Worm (Caenorhabditis elegans) whole organism, young adult: ENCODE data around the gene H29C22.1.

ENCODE experiments used
- B0019.2 ChIP-seq: fragments of 200-800 bp; sonication (Bioruptor generic); conservative IDR thresholded peaks from 2 replicates; pipeline ENCODE4 v1.3.6; 2022; ENCODE audit warnings: missing genetic modification reagents, missing genetic modification characterization, missing compliant biosample characterization
- D2030.7 ChIP-seq: fragments of 200-800 bp; sonication (Bioruptor generic); IDR thresholded peaks from 2 replicates; pipeline ENCODE4 v1.3.6; 2022; ENCODE audit warnings: missing genetic modification reagents, missing genetic modification characterization, missing compliant biosample characterization
- F10E7.11 ChIP-seq: sonication (generic microtip); optimal IDR thresholded peaks from 2 replicates; lab custom pipeline; 2017; ENCODE audit warnings: mild to moderate bottlenecking, missing genetic modification characterization, moderate library complexity, missing compliant biosample characterization
- F33H1.4 ChIP-seq: fragments of 200-800 bp; sonication (Bioruptor generic); IDR thresholded peaks from 2 replicates; pipeline ENCODE4 v1.3.6; 2022; ENCODE audit warnings: missing genetic modification reagents, missing genetic modification characterization, missing compliant biosample characterization
- F57A8.1 ChIP-seq: fragments of 200-800 bp; sonication (Bioruptor generic); optimal IDR thresholded peaks from 2 replicates; lab custom pipeline; 2018; ENCODE audit warnings: mild to moderate bottlenecking, missing genetic modification characterization, moderate library complexity, missing compliant biosample characterization
- F57C9.4 ChIP-seq: sonication (generic microtip); optimal IDR thresholded peaks from 2 replicates; lab custom pipeline; 2017; ENCODE audit warnings: mild to moderate bottlenecking, missing genetic modification characterization, missing compliant biosample characterization
- K11D2.4 ChIP-seq: fragments of 200-800 bp; sonication (Bioruptor generic); IDR thresholded peaks from 2 replicates; pipeline ENCODE4 v1.3.6; 2022; ENCODE audit warnings: missing genetic modification reagents, missing genetic modification characterization, missing compliant biosample characterization
- Y53F4B.3 ChIP-seq: fragments of 200-800 bp; sonication (Bioruptor generic); IDR thresholded peaks from 2 replicates; pipeline ENCODE4 v1.3.6; 2022; ENCODE audit warnings: missing genetic modification reagents, missing genetic modification characterization, missing compliant biosample characterization
- Y56A3A.18 ChIP-seq: fragments of 200-800 bp; sonication (Bioruptor generic); IDR thresholded peaks from 2 replicates; pipeline ENCODE4 v1.3.6; 2022; ENCODE audit warnings: missing genetic modification reagents, missing genetic modification characterization, missing compliant biosample characterization
- Y67H2A.10 ChIP-seq: fragments of 200-800 bp; sonication (Bioruptor generic); conservative IDR thresholded peaks from 2 replicates; pipeline ENCODE4 v1.3.6; 2022; ENCODE audit warnings: missing genetic modification reagents, missing genetic modification characterization, missing compliant biosample characterization
- ZK185.1 ChIP-seq: sonication (generic microtip); optimal IDR thresholded peaks from 2 replicates; lab custom pipeline; 2016; ENCODE audit warnings: mild to moderate bottlenecking, missing genetic modification characterization, missing compliant biosample characterization; ENCODE audit not compliant: poor library complexity, severe bottlenecking
- ama-1 ChIP-seq, 3 experiments: fragments of 150-350 bp in 1 of 3; sonication (generic microtip) in 2 of 3; optimal IDR thresholded peaks; 2 replicates each; lab custom pipeline; 2014 to 2018; ENCODE audit warnings: missing biosample characterization in 2 of 3, missing genetic modification characterization in 2 of 3, missing genetic modification reagents in 2 of 3
- dpl-1 ChIP-seq: fragments of 150-350 bp; optimal IDR thresholded peaks from 2 replicates; lab custom pipeline; 2014; ENCODE audit warnings: missing biosample characterization, missing genetic modification reagents, missing genetic modification characterization
- egrh-3 ChIP-seq: fragments of 200-800 bp; sonication (Bioruptor generic); IDR thresholded peaks from 2 replicates; pipeline ENCODE4 v1.3.6; 2022; ENCODE audit warnings: missing genetic modification reagents, missing genetic modification characterization, missing compliant biosample characterization
- ekl-4 ChIP-seq: fragments of 200-800 bp; sonication (Bioruptor generic); IDR thresholded peaks from 2 replicates; pipeline ENCODE4 v1.3.6; 2022; ENCODE audit warnings: missing genetic modification reagents, missing genetic modification characterization, missing compliant biosample characterization
- ets-4 ChIP-seq: fragments of 200-800 bp; sonication (Bioruptor generic); optimal IDR thresholded peaks from 2 replicates; lab custom pipeline; 2018; ENCODE audit warnings: mild to moderate bottlenecking, missing genetic modification characterization, missing compliant biosample characterization
- hmg-1.2 ChIP-seq: fragments of 200-800 bp; sonication (Bioruptor generic); IDR thresholded peaks from 2 replicates; pipeline ENCODE4 v1.3.6; 2022; ENCODE audit warnings: missing genetic modification reagents, missing genetic modification characterization, missing compliant biosample characterization
- hrde-1 ChIP-seq: sonication (generic microtip); optimal IDR thresholded peaks from 2 replicates; lab custom pipeline; 2016; ENCODE audit warnings: missing genetic modification characterization, mild to moderate bottlenecking, missing compliant biosample characterization, moderate library complexity, missing genotype, missing genetic modification reagents, borderline replicate concordance
- hsf-1 ChIP-seq: fragments of 200-800 bp; sonication (Bioruptor generic); IDR thresholded peaks from 2 replicates; pipeline ENCODE4 v1.3.6; 2022; ENCODE audit warnings: missing genetic modification reagents, missing genetic modification characterization, missing compliant biosample characterization
- let-526 ChIP-seq: fragments of 200-800 bp; sonication (Bioruptor generic); IDR thresholded peaks from 2 replicates; pipeline ENCODE4 v1.3.6; 2022; ENCODE audit warnings: missing genetic modification reagents, missing genetic modification characterization, missing compliant biosample characterization
- let-607 ChIP-seq, 2 experiments: fragments of 200-800 bp in 1 of 2; sonication (Bioruptor generic) in 1 of 2; sonication (generic microtip) in 1 of 2; optimal IDR thresholded peaks; 2 replicates each; lab custom pipeline; 2016 to 2018; ENCODE audit warnings: mild to moderate bottlenecking in 2 of 2, missing compliant biosample characterization in 2 of 2, missing genetic modification characterization in 2 of 2, moderate library complexity in 2 of 2, missing genotype in 1 of 2
- lin-54 ChIP-seq: fragments of 200-800 bp; sonication (Bioruptor generic); optimal IDR thresholded peaks from 2 replicates; lab custom pipeline; 2018; ENCODE audit warnings: mild to moderate bottlenecking, missing genetic modification characterization, missing compliant biosample characterization
- lir-1 ChIP-seq: fragments of 200-800 bp; sonication (Bioruptor generic); conservative IDR thresholded peaks from 2 replicates; pipeline ENCODE4 v1.3.6; 2022; ENCODE audit warnings: missing genetic modification reagents, missing genetic modification characterization, missing compliant biosample characterization
- lsl-1 ChIP-seq: fragments of 200-800 bp; sonication (Bioruptor generic); optimal IDR thresholded peaks from 2 replicates; lab custom pipeline; 2018; ENCODE audit warnings: mild to moderate bottlenecking, missing genetic modification characterization, moderate library complexity, missing compliant biosample characterization
- lsy-27 ChIP-seq: sonication (generic microtip); optimal IDR thresholded peaks from 2 replicates; lab custom pipeline; 2017; ENCODE audit warnings: missing genetic modification characterization, mild to moderate bottlenecking, missing compliant biosample characterization, antibody characterized with exemption, missing genotype, borderline replicate concordance; ENCODE audit not compliant: insufficient read depth
- madf-10 ChIP-seq: sonication (generic microtip); optimal IDR thresholded peaks from 2 replicates; lab custom pipeline; 2016; ENCODE audit warnings: mild to moderate bottlenecking, missing genetic modification characterization, missing compliant biosample characterization
- madf-6 ChIP-seq: fragments of 200-800 bp; sonication (Bioruptor generic); IDR thresholded peaks from 2 replicates; pipeline ENCODE4 v1.3.6; 2022; ENCODE audit warnings: missing genetic modification reagents, missing genetic modification characterization, missing compliant biosample characterization
- madf-8 ChIP-seq: fragments of 200-800 bp; sonication (Bioruptor generic); conservative IDR thresholded peaks from 2 replicates; pipeline ENCODE4 v1.3.6; 2022; ENCODE audit warnings: missing genetic modification reagents, missing genetic modification characterization, missing compliant biosample characterization
- nfyb-1 ChIP-seq: fragments of 200-800 bp; sonication (Bioruptor generic); IDR thresholded peaks from 2 replicates; pipeline ENCODE4 v1.3.6; 2022; ENCODE audit warnings: missing genetic modification reagents, missing genetic modification characterization, missing compliant biosample characterization
- nhr-80 ChIP-seq: sonication (generic microtip); optimal IDR thresholded peaks from 2 replicates; lab custom pipeline; 2016; ENCODE audit warnings: missing genetic modification characterization, missing compliant biosample characterization
- pbrm-1 ChIP-seq: fragments of 200-800 bp; sonication (Bioruptor generic); IDR thresholded peaks from 2 replicates; pipeline ENCODE4 v1.3.6; 2022; ENCODE audit warnings: missing genetic modification reagents, missing genetic modification characterization, missing compliant biosample characterization
- rcor-1 ChIP-seq: fragments of 200-800 bp; sonication (Bioruptor generic); IDR thresholded peaks from 2 replicates; pipeline ENCODE4 v1.3.6; 2022; ENCODE audit warnings: missing genetic modification reagents, missing genetic modification characterization, missing compliant biosample characterization
- rpc-1 ChIP-seq, 2 experiments: fragments of 150-350 bp in 1 of 2; sonication (generic microtip) in 1 of 2; optimal IDR thresholded peaks; 2 replicates each; lab custom pipeline; 2014 to 2018; ENCODE audit warnings: missing biosample characterization in 1 of 2, missing genetic modification characterization in 1 of 2, missing genetic modification reagents in 1 of 2, missing genotype in 1 of 2
- sea-2 ChIP-seq: fragments of 200-800 bp; sonication (Bioruptor generic); IDR thresholded peaks from 2 replicates; pipeline ENCODE4 v1.3.6; 2022; ENCODE audit warnings: missing genetic modification characterization, missing compliant biosample characterization
- snpc-1.3 ChIP-seq: sonication (generic microtip); optimal IDR thresholded peaks from 2 replicates; lab custom pipeline; 2017; ENCODE audit warnings: missing genetic modification characterization, mild to moderate bottlenecking, missing compliant biosample characterization, antibody characterized with exemption, moderate library complexity, missing genotype, missing genetic modification reagents; ENCODE audit not compliant: insufficient read depth
- somi-1 ChIP-seq: fragments of 200-800 bp; sonication (Bioruptor generic); optimal IDR thresholded peaks from 2 replicates; lab custom pipeline; 2018; ENCODE audit warnings: mild to moderate bottlenecking, missing genetic modification characterization, missing compliant biosample characterization
- sptf-2 ChIP-seq: fragments of 200-800 bp; sonication (Bioruptor generic); optimal IDR thresholded peaks from 2 replicates; lab custom pipeline; 2018; ENCODE audit warnings: mild to moderate bottlenecking, missing genetic modification characterization, missing compliant biosample characterization
- unc-130 ChIP-seq: sonication (generic microtip); optimal IDR thresholded peaks from 2 replicates; lab custom pipeline; 2016; ENCODE audit warnings: missing genetic modification reagents, missing genetic modification characterization, missing compliant biosample characterization
- ztf-3 ChIP-seq: fragments of 200-800 bp; sonication (Bioruptor generic); optimal IDR thresholded peaks from 2 replicates; lab custom pipeline; 2018; ENCODE audit warnings: mild to moderate bottlenecking, missing genetic modification characterization, missing compliant biosample characterization
- ztf-6 ChIP-seq: fragments of 200-800 bp; sonication (Bioruptor generic); IDR thresholded peaks from 2 replicates; pipeline ENCODE4 v1.3.6; 2022; ENCODE audit warnings: missing genetic modification reagents, missing genetic modification characterization, missing compliant biosample characterization

H29C22.1 gene

ce11 chrX:9311225-9311624, at the start of gene H29C22.1:
Gene H29C22.1 (minus strand): TSS chrX:9311325.
- TF ChIP-seq Y56A3A.18 (GFP tag; lab: Robert Waterston, UW), result no peak
- no peak for TF ChIP-seq dpl-1 (GFP tag; lab: Kevin White, UChicago)
- no peak for TF ChIP-seq B0019.2 (GFP tag; lab: Robert Waterston, UW)

- no peak for TF ChIP-seq K11D2.4
- TF ChIP-seq lsl-1 (GFP tag; lab: Kevin White, UChicago), result no peak
- TF ChIP-seq ztf-6, result no peak
- no peak for TF ChIP-seq unc-130 (GFP tag; lab: Kevin White, UChicago)
Measured at ce11 chrX:9349844-9350556, 38.9 kb upstream of the H29C22.1 start, which contains the start of gene flp-20. Gene flp-20 (minus strand): TSS chrX:9349894.

- TF ChIP-seq ztf-3 (GFP tag; lab: Kevin White, UChicago) (no peak), sea-2 (GFP tag; lab: Robert Waterston, UW) (no peak), let-526 (peak; percentile 54; the same call in 1 of the 2 replicates), F57C9.4 (tag; lab: Kevin White, UChicago) (no peak), rcor-1 (GFP tag; lab: Robert Waterston, UW) (0 out of 2 replicates have a peak, but pooled peaks have one; percentile 11), Y67H2A.10 (peak; percentile 57; the same call in 1 of the 2 replicates), ZK185.1 (peak; percentile 23), somi-1 (GFP tag; lab: Kevin White, UChicago) (peak; percentile 68), sptf-2 (GFP tag; lab: Kevin White, UChicago) (no peak), F57A8.1 (GFP tag; lab: Kevin White, UChicago) (no peak), lir-1 (0 out of 2 replicates have a peak, but pooled peaks have one; percentile 32), ets-4 (peak; percentile 48), hmg-1.2 (peak; percentile 82), F10E7.11 (tag; lab: Kevin White, UChicago) (no peak), nhr-80 (tag; lab: Kevin White, UChicago) (peak; percentile 86), lsy-27 (no peak), F33H1.4 (no peak), ekl-4 (GFP tag; lab: Robert Waterston, UW) (peak; percentile 63), egrh-3 (GFP tag; lab: Robert Waterston, UW) (peak; percentile 17; the same call in 1 of the 2 replicates), nfyb-1 (GFP tag; lab: Robert Waterston, UW) (peak; percentile 75; the same call in 1 of the 2 replicates), pbrm-1 (GFP tag; lab: Robert Waterston, UW) (peak; percentile 67; the same call in 1 of the 2 replicates), hrde-1 (tag; lab: Kevin White, UChicago) (no peak), dpl-1 (GFP tag; lab: Kevin White, UChicago) (no peak), madf-6 (GFP tag; lab: Robert Waterston, UW) (no peak), Y53F4B.3 (GFP tag; lab: Robert Waterston, UW) (no peak), madf-10 (tag; lab: Kevin White, UChicago) (peak; percentile 29), snpc-1.3 (tag; lab: Kevin White, UChicago) (no peak), K11D2.4 (peak; percentile 58; the same call in 1 of the 2 replicates), hsf-1 (GFP tag; lab: Robert Waterston, UW) (peak; percentile 86), ama-1 (optimal IDR thresholded peaks at IDR 0.05; lab: Kevin White, UChicago) (no peak), ama-1 (GFP tag; optimal IDR thresholded peaks at IDR 0.05; lab: Kevin White, UChicago) (no peak), lin-54 (GFP tag; lab: Kevin White, UChicago) (no peak), rpc-1 (optimal IDR thresholded peaks at IDR 0.05; lab: Kevin White, UChicago) (peak; percentile 19), rpc-1 (tag; optimal IDR thresholded peaks at IDR 0.05; lab: Kevin White, UChicago) (no peak), madf-8 (no peak), D2030.7 (no peak), let-607 (tag; optimal IDR thresholded peaks at IDR 0.05; lab: Kevin White, UChicago) (peak in 1 of 2 experiments; percentile 17)
Measured at ce11 chrX:9347380-9347979, 36.4 kb upstream of the H29C22.1 start, which contains the start of gene oga-1. Gene oga-1 (minus strand): TSS chrX:9347430.
